Fruit fly (Drosophila melanogaster) whole organism, prepupa: ENCODE data around the gene PlexA.

Experiments
- CG10669 ChIP-seq: fragments of 200-800 bp; sonication (Bioruptor generic); optimal IDR thresholded peaks from 3 replicates; lab custom pipeline; 2018; ENCODE audit warnings: missing biosample characterization, mild to moderate bottlenecking, missing genetic modification characterization, moderate library complexity
- CG11294 ChIP-seq: fragments of 200-800 bp; sonication (Bioruptor generic); IDR thresholded peaks from 2 replicates; pipeline ENCODE4 v1.3.6; 2022; ENCODE audit warnings: missing biosample characterization, missing genetic modification characterization
- Eip75B ChIP-seq: fragments of 200-800 bp; sonication (Bioruptor generic); optimal IDR thresholded peaks from 3 replicates; lab custom pipeline; 2016; ENCODE audit warnings: missing biosample characterization, missing genetic modification characterization
- acj6 ChIP-seq: fragments of 200-800 bp; sonication (Bioruptor generic); optimal IDR thresholded peaks from 3 replicates; lab custom pipeline; 2016; ENCODE audit warnings: missing biosample characterization, missing genetic modification characterization

DNA sequence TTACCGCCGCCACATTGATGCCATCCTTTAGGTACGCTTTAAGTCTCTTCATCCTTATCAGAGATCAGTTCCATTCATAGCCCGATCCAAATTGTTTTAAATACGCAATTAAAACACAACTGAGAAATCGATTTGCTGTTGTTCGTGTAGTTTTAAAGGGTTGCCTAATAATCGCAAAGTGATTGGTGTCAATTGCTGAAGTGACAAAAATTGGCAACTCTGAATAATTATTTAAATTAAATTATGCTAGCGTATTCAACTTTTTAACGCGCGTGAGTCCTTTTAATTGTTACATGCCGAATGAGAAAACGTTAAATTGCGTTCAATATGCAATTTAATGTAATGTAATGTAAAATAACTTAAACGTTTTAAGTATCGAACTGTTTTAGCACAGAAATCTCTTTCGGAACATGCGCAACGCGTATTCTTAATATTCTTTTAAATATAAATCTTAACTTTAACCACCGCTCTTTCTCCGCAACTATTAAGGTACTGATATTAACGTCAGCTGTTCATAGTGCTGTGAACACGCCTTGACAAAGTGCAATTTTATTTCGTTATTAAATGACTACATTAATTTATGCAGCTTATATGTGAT is 2.4 kb upstream of the PlexA start, which contains the start of gene Mpv17:
- TF ChIP-seq acj6 (no peak), CG10669 (GFP tag; lab: Kevin White, UChicago) (no peak), CG11294 (GFP tag; lab: Robert Waterston, UW) (no peak), Eip75B (GFP tag; lab: Kevin White, UChicago) (no peak)
